Fruit fly (Drosophila melanogaster) whole organism, embryonic: ENCODE measurements around the gene CG15330.

Experiments used
- Ada2b ChIP-seq: fragments of 200-800 bp; sonication (Bioruptor generic); IDR thresholded peaks from 2 replicates; pipeline ENCODE4 v1.3.6; 2022; ENCODE audit warnings: missing biosample characterization, missing genetic modification characterization
- B-H1 ChIP-seq: fragments of 200-800 bp; sonication (Bioruptor generic); IDR thresholded peaks from 3 replicates; pipeline ENCODE4 v1.3.6; 2022; ENCODE audit warnings: missing biosample characterization, missing genetic modification characterization
- B-H2 ChIP-seq: fragments of 200-800 bp; sonication (Bioruptor generic); optimal IDR thresholded peaks from 2 replicates; lab custom pipeline; 2018; ENCODE audit warnings: missing biosample characterization, mild to moderate bottlenecking, missing genetic modification characterization
- Bteb2 ChIP-seq: fragments of 200-800 bp; sonication (Bioruptor generic); optimal IDR thresholded peaks from 2 replicates; lab custom pipeline; 2016; ENCODE audit warnings: missing biosample characterization, missing genetic modification characterization
- C15 ChIP-seq: fragments of 200-800 bp; sonication (Bioruptor generic); IDR thresholded peaks from 3 replicates; pipeline ENCODE4 v1.3.6; 2022; ENCODE audit warnings: missing biosample characterization, missing genetic modification characterization
- CG10274 ChIP-seq: fragments of 200-800 bp; sonication (Bioruptor generic); optimal IDR thresholded peaks from 3 replicates; lab custom pipeline; 2017; ENCODE audit warnings: missing biosample characterization, mild to moderate bottlenecking, missing genetic modification characterization
- CG10565 ChIP-seq: fragments of 200-800 bp; sonication (Bioruptor generic); optimal IDR thresholded peaks from 3 replicates; lab custom pipeline; 2016; ENCODE audit warnings: missing biosample characterization, mild to moderate bottlenecking, missing genetic modification characterization
- CG10979 ChIP-seq: fragments of 200-800 bp; sonication (Bioruptor generic); optimal IDR thresholded peaks from 2 replicates; lab custom pipeline; 2018; ENCODE audit warnings: missing biosample characterization, mild to moderate bottlenecking, missing genetic modification characterization, moderate library complexity
- CG11398 ChIP-seq: fragments of 200-800 bp; sonication (Bioruptor generic); optimal IDR thresholded peaks from 2 replicates; lab custom pipeline; 2016; ENCODE audit warnings: missing biosample characterization, missing genetic modification characterization
- CG11695 ChIP-seq: fragments of 200-800 bp; sonication (Bioruptor generic); IDR thresholded peaks from 3 replicates; pipeline ENCODE4 v1.3.6; 2022; ENCODE audit warnings: missing biosample characterization, missing genetic modification characterization
- CG14050 ChIP-seq: fragments of 200-800 bp; sonication (Bioruptor generic); IDR thresholded peaks from 3 replicates; pipeline ENCODE4 v1.3.6; 2022; ENCODE audit warnings: missing biosample characterization, missing genetic modification characterization
- CG14965 ChIP-seq: fragments of 200-800 bp; sonication (Bioruptor generic); optimal IDR thresholded peaks from 2 replicates; lab custom pipeline; 2016; ENCODE audit warnings: missing biosample characterization, missing genetic modification characterization, borderline replicate concordance
- CG15479 ChIP-seq: fragments of 200-800 bp; sonication (Bioruptor generic); optimal IDR thresholded peaks from 3 replicates; lab custom pipeline; 2019; ENCODE audit warnings: missing biosample characterization, mild to moderate bottlenecking, missing genetic modification characterization, moderate library complexity
- CG2120 ChIP-seq: fragments of 200-800 bp; sonication (Bioruptor generic); optimal IDR thresholded peaks from 3 replicates; lab custom pipeline; 2016; ENCODE audit warnings: missing biosample characterization, missing genetic modification characterization
- CG2202 ChIP-seq: fragments of 200-800 bp; sonication (Bioruptor generic); optimal IDR thresholded peaks from 2 replicates; lab custom pipeline; 2018; ENCODE audit warnings: missing biosample characterization, mild to moderate bottlenecking, missing genetic modification characterization
- CG31388 ChIP-seq: fragments of 200-800 bp; sonication (Bioruptor generic); optimal IDR thresholded peaks from 2 replicates; lab custom pipeline; 2016; ENCODE audit warnings: missing biosample characterization, missing genetic modification characterization
- CG31441 ChIP-seq: fragments of 200-800 bp; sonication (Bioruptor generic); IDR thresholded peaks from 2 replicates; pipeline ENCODE4 v1.3.6; 2022; ENCODE audit warnings: missing biosample characterization, missing genetic modification characterization
- CG3163 ChIP-seq: fragments of 200-800 bp; sonication (Bioruptor generic); optimal IDR thresholded peaks from 3 replicates; lab custom pipeline; 2016; ENCODE audit warnings: missing biosample characterization, missing genetic modification characterization
- CG3726 ChIP-seq: fragments of 200-800 bp; sonication (Bioruptor generic); IDR thresholded peaks from 3 replicates; pipeline ENCODE4, ENCODE4 v1.3.6; 2022; ENCODE audit warnings: missing biosample characterization, missing genetic modification characterization
- CG6683 ChIP-seq: fragments of 200-800 bp; sonication (Bioruptor generic); optimal IDR thresholded peaks from 2 replicates; lab custom pipeline; 2017; ENCODE audit warnings: missing biosample characterization, mild to moderate bottlenecking, missing genetic modification characterization, missing genetic modification reagents
- CG7357 ChIP-seq: fragments of 200-800 bp; sonication (Bioruptor generic); IDR thresholded peaks from 3 replicates; pipeline ENCODE4 v1.3.6; 2022; ENCODE audit warnings: missing biosample characterization, missing genetic modification characterization
- CG9932 ChIP-seq: fragments of 200-800 bp; sonication (Bioruptor generic); IDR thresholded peaks from 2 replicates; pipeline ENCODE4 v1.3.6; 2022; ENCODE audit warnings: missing biosample characterization, missing genetic modification characterization
- D19A ChIP-seq: fragments of 200-800 bp; optimal IDR thresholded peaks from 3 replicates; lab custom pipeline; 2019; ENCODE audit warnings: missing biosample characterization, mild to moderate bottlenecking, missing genetic modification characterization, moderate library complexity
- Dad ChIP-seq: fragments of 200-800 bp; sonication (Bioruptor generic); optimal IDR thresholded peaks from 3 replicates; lab custom pipeline; 2016; ENCODE audit warnings: missing biosample characterization, missing genetic modification characterization
- Doc3 ChIP-seq: fragments of 200-800 bp; sonication (Bioruptor generic); IDR thresholded peaks from 3 replicates; pipeline ENCODE4 v1.3.6; 2022; ENCODE audit warnings: missing biosample characterization, missing genetic modification characterization; ENCODE audit not compliant: partially characterized antibody
- Dp ChIP-seq: fragments of 200-800 bp; sonication (Bioruptor generic); optimal IDR thresholded peaks from 2 replicates; lab custom pipeline; 2018; ENCODE audit warnings: missing biosample characterization, mild to moderate bottlenecking, missing genetic modification characterization, moderate library complexity
- Ets97D ChIP-seq: fragments of 200-800 bp; sonication (Bioruptor generic); optimal IDR thresholded peaks from 3 replicates; lab custom pipeline; 2016; ENCODE audit warnings: missing biosample characterization, missing genetic modification characterization
- Hand ChIP-seq: fragments of 200-800 bp; sonication (Bioruptor generic); optimal IDR thresholded peaks from 2 replicates; lab custom pipeline; 2017; ENCODE audit warnings: mild to moderate bottlenecking, missing biosample characterization, missing genetic modification reagents, missing genetic modification characterization
- Max ChIP-seq: fragments of 200-800 bp; sonication (Bioruptor generic); optimal IDR thresholded peaks from 2 replicates; lab custom pipeline; 2016; ENCODE audit warnings: missing biosample characterization, mild to moderate bottlenecking, missing genetic modification characterization
- NC2α ChIP-seq: fragments of 200-800 bp; sonication (Bioruptor generic); optimal IDR thresholded peaks from 2 replicates; lab custom pipeline; 2016; ENCODE audit warnings: missing biosample characterization, missing genetic modification characterization
- Rx ChIP-seq: fragments of 200-800 bp; sonication (Bioruptor generic); IDR thresholded peaks from 2 replicates; pipeline ENCODE4 v1.3.6; 2022; ENCODE audit warnings: missing biosample characterization, missing genetic modification characterization
- Sry-β ChIP-seq: fragments of 200-800 bp; sonication (Bioruptor generic); optimal IDR thresholded peaks from 2 replicates; lab custom pipeline; 2018; ENCODE audit warnings: missing biosample characterization, mild to moderate bottlenecking, missing genetic modification characterization, moderate library complexity
- Trl ChIP-seq, 3 experiments: fragments of >200 bp in 2 of 3; fragments of 200-800 bp in 1 of 3; sonication (Bioruptor generic) in 1 of 3; optimal IDR thresholded peaks; 2 replicates in 1 of 3; 3 replicates in 2 of 3; lab custom pipeline; 2016 to 2017; ENCODE audit warnings: missing biosample characterization in 1 of 3, missing genetic modification characterization in 1 of 3
- az2 ChIP-seq: fragments of 200-800 bp; sonication (Bioruptor generic); optimal IDR thresholded peaks from 3 replicates; lab custom pipeline; 2016; ENCODE audit warnings: missing biosample characterization, missing genetic modification characterization
- cas ChIP-seq: fragments of 200-800 bp; sonication (Bioruptor generic); IDR thresholded peaks from 2 replicates; pipeline ENCODE4 v1.3.6; 2022; ENCODE audit warnings: missing biosample characterization, missing genetic modification characterization
- chm ChIP-seq: fragments of 200-800 bp; sonication (Bioruptor generic); IDR thresholded peaks from 2 replicates; pipeline ENCODE4 v1.3.6; 2022; ENCODE audit warnings: missing biosample characterization, missing genetic modification characterization
- chn ChIP-seq: fragments of 200-800 bp; sonication (Bioruptor generic); optimal IDR thresholded peaks from 2 replicates; lab custom pipeline; 2016; ENCODE audit warnings: missing biosample characterization, missing genetic modification characterization
- esg ChIP-seq: fragments of 200-800 bp; sonication (Bioruptor generic); conservative IDR thresholded peaks from 2 replicates; pipeline ENCODE4 v1.3.6; 2022; ENCODE audit warnings: missing biosample characterization, missing genetic modification characterization
- fd3F ChIP-seq: fragments of 200-800 bp; sonication (Bioruptor generic); optimal IDR thresholded peaks from 2 replicates; lab custom pipeline; 2018; ENCODE audit warnings: missing biosample characterization, mild to moderate bottlenecking, missing genetic modification characterization, moderate library complexity
- ftz-f1 ChIP-seq: fragments of 200-800 bp; sonication (Bioruptor generic); optimal IDR thresholded peaks from 2 replicates; lab custom pipeline; 2016; ENCODE audit warnings: missing biosample characterization, missing genetic modification characterization
- gfzf ChIP-seq: fragments of 200-800 bp; sonication (Bioruptor generic); optimal IDR thresholded peaks from 2 replicates; lab custom pipeline; 2016; ENCODE audit warnings: missing biosample characterization, mild to moderate bottlenecking, missing genetic modification characterization, moderate library complexity
- lab ChIP-seq: fragments of 200-800 bp; sonication (Bioruptor generic); optimal IDR thresholded peaks from 3 replicates; lab custom pipeline; 2017; ENCODE audit warnings: missing biosample characterization, missing genetic modification characterization, mild to moderate bottlenecking, moderate library complexity, missing genetic modification reagents
- lbe ChIP-seq: fragments of 200-800 bp; sonication (Bioruptor generic); optimal IDR thresholded peaks from 2 replicates; lab custom pipeline; 2016; ENCODE audit warnings: missing biosample characterization, mild to moderate bottlenecking, missing genetic modification characterization
- peb ChIP-seq: fragments of 200-800 bp; sonication (Bioruptor generic); IDR thresholded peaks from 2 replicates; pipeline ENCODE4 v1.3.6; 2022; ENCODE audit warnings: missing biosample characterization, missing genetic modification characterization
- pho ChIP-seq: fragments of 200-800 bp; sonication (Bioruptor generic); optimal IDR thresholded peaks from 2 replicates; lab custom pipeline; 2016; ENCODE audit warnings: missing biosample characterization, missing genetic modification characterization
- pzg ChIP-seq: fragments of 200-800 bp; sonication (Bioruptor generic); optimal IDR thresholded peaks from 3 replicates; lab custom pipeline; 2018; ENCODE audit warnings: missing biosample characterization, mild to moderate bottlenecking, missing genetic modification characterization, moderate library complexity
- rib ChIP-seq: fragments of 200-800 bp; sonication (Bioruptor generic); IDR thresholded peaks from 2 replicates; pipeline ENCODE4 v1.3.6; 2022; ENCODE audit warnings: missing biosample characterization, missing genetic modification characterization
- sens ChIP-seq: fragments of 200-800 bp; sonication (Bioruptor generic); peaks from one replicate; lab custom pipeline; 2016; ENCODE audit warnings: missing biosample characterization, missing genetic modification characterization
- toy ChIP-seq: fragments of 200-800 bp; sonication (Bioruptor generic); IDR thresholded peaks from 2 replicates; pipeline ENCODE4 v1.3.6; 2022; ENCODE audit warnings: missing biosample characterization, missing genetic modification characterization

The CG15330 gene

DNA sequence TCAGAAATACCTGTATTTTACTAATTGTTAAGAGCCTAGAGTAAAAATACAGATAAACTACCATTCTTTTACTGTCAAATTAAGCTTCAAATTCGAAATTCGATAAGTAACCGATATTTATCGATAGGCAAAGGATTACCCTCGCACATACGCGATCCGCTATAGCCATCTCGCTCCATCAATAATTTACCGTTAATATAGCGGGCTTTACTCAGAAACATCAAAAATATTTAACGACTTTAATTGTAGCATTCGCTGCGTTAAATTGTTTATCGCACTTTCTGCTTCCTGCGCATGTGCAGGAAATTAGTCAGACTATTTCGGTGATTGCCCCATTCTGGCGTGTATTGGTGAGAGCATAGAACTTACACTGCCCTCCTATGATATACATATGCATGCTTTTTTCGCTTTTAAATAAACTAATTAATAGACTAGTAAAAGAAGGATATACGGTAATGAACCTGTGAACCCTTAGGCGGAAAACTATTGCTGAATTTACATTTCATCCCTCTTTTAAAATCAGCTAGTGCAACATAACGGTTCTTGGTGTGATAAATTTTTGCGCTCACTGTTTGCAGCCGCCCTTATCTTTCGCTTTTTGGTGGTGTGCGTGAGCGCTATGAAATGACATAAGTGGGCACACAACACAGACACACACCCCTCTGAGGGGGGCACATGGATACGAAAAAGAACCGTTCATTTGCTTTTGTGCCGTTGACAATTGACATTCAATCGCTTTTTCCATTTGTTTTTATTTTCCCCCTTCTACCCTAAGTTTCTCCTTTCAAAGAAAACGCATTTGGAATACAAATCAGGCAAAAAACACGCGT is 47.4 kb upstream of the CG15330 start, which contains the start of the genes dpr14 and spidey (continued):
- TF ChIP-seq NC2α (GFP tag; lab: Kevin White, UChicago) (peak; percentile 79), CG31441 (peak; percentile 88), Bteb2 (GFP tag; lab: Kevin White, UChicago) (peak; percentile 62), ftz-f1 (GFP tag; lab: Kevin White, UChicago) (peak; percentile 28), Hand (GFP tag; lab: Kevin White, UChicago) (peak; percentile 88), CG9932 (GFP tag; lab: Robert Waterston, UW) (peak; percentile 91), esg (GFP tag; lab: Robert Waterston, UW) (peak; percentile 89), CG15479 (GFP tag; lab: Kevin White, UChicago) (peak; percentile 9), C15 (GFP tag; lab: Robert Waterston, UW) (peak; percentile 71; the same call in 1 of the 3 replicates), CG7357 (GFP tag; lab: Robert Waterston, UW) (peak; percentile 79), Sry-β (GFP tag; lab: Kevin White, UChicago) (peak; percentile 31), CG14050 (GFP tag; lab: Robert Waterston, UW) (peak; percentile 81), Dp (GFP tag; lab: Kevin White, UChicago) (peak; percentile 55), CG11398 (peak; percentile 81), D19A (tag; lab: Kevin White, UChicago) (peak; percentile 89), pho (peak; percentile 86), fd3F (peak; percentile 84), CG31388 (GFP tag; lab: Kevin White, UChicago) (peak; percentile 48), lbe (GFP tag; lab: Kevin White, UChicago) (peak; percentile 71), sens (GFP tag; lab: Kevin White, UChicago) (peak; percentile 97), az2 (GFP tag; lab: Kevin White, UChicago) (peak; percentile 86), rib (peak; percentile 75), CG11695 (GFP tag; lab: Robert Waterston, UW) (peak; percentile 90), CG10979 (peak; percentile 87), toy (GFP tag; lab: Robert Waterston, UW) (peak; percentile 78), CG6683 (GFP tag; lab: Kevin White, UChicago) (peak; percentile 85), CG3163 (peak; percentile 50), Doc3 (GFP tag; lab: Robert Waterston, UW) (0 out of 3 replicates have a peak, but pooled peaks have one; percentile 15), Ada2b (GFP tag; lab: Robert Waterston, UW) (peak; percentile 89), CG14965 (GFP tag; lab: Kevin White, UChicago) (peak; percentile 36), CG3726 (GFP tag; lab: Robert Waterston, UW) (peak; percentile 72; the same call in 2 of the 3 replicates), Rx (GFP tag; lab: Robert Waterston, UW) (peak; percentile 81), Ets97D (GFP tag; lab: Kevin White, UChicago) (peak; percentile 63), B-H2 (GFP tag; lab: Kevin White, UChicago) (peak; percentile 90), lab (GFP tag; lab: Kevin White, UChicago) (peak; percentile 96), CG10274 (GFP tag; lab: Kevin White, UChicago) (peak; percentile 69), CG2120 (GFP tag; lab: Kevin White, UChicago) (peak; percentile 96), B-H1 (GFP tag; lab: Robert Waterston, UW) (peak; percentile 85), Trl (optimal IDR thresholded peaks at IDR 0.05; lab: Kevin White, UChicago) (peak in 1 of 2 experiments; percentile 19), Trl (GFP tag; optimal IDR thresholded peaks at IDR 0.05; lab: Kevin White, UChicago) (peak; percentile 87), cas (GFP tag; lab: Robert Waterston, UW) (peak; percentile 67; the same call in 1 of the 2 replicates), Dad (GFP tag; lab: Kevin White, UChicago) (peak; percentile 79), peb (GFP tag; lab: Robert Waterston, UW) (peak; percentile 78), gfzf (GFP tag; lab: Kevin White, UChicago) (peak; percentile 11), pzg (GFP tag; lab: Kevin White, UChicago) (peak; percentile 29), chn (GFP tag; lab: Kevin White, UChicago) (peak; percentile 80), CG10565 (GFP tag; lab: Kevin White, UChicago) (peak; percentile 31), CG2202 (peak; percentile 75), Max (GFP tag; lab: Kevin White, UChicago) (peak; percentile 84), chm (GFP tag; lab: Robert Waterston, UW) (peak; percentile 75)
